Worm (Caenorhabditis elegans) whole organism, young adult: ENCODE results near the gene B0310.6.

Source experiments
- B0336.3 ChIP-seq: fragments of 200-800 bp; sonication (Bioruptor generic); IDR thresholded peaks from 2 replicates; pipeline ENCODE4 v1.3.6; 2022; ENCODE audit warnings: missing genetic modification characterization, missing compliant biosample characterization
- C17E4.6 ChIP-seq: fragments of 200-800 bp; sonication (Bioruptor generic); IDR thresholded peaks from 2 replicates; pipeline ENCODE4 v1.3.6; 2022; ENCODE audit warnings: missing genetic modification reagents, missing genetic modification characterization, missing compliant biosample characterization
- F22D6.2 ChIP-seq: sonication (generic microtip); optimal IDR thresholded peaks from 2 replicates; lab custom pipeline; 2016; ENCODE audit warnings: mild to moderate bottlenecking, missing genetic modification characterization, missing compliant biosample characterization
- F23B12.7 ChIP-seq: sonication (generic microtip); optimal IDR thresholded peaks from 2 replicates; lab custom pipeline; 2017; ENCODE audit warnings: missing genetic modification characterization, mild to moderate bottlenecking, missing compliant biosample characterization, antibody characterized with exemption, moderate library complexity; ENCODE audit not compliant: insufficient read depth
- K11D2.4 ChIP-seq: fragments of 200-800 bp; sonication (Bioruptor generic); IDR thresholded peaks from 2 replicates; pipeline ENCODE4 v1.3.6; 2022; ENCODE audit warnings: missing genetic modification reagents, missing genetic modification characterization, missing compliant biosample characterization
- T26A5.8 ChIP-seq: sonication (generic microtip); optimal IDR thresholded peaks from 2 replicates; lab custom pipeline; 2016; ENCODE audit warnings: missing genetic modification characterization, missing compliant biosample characterization
- Y67H2A.10 ChIP-seq: fragments of 200-800 bp; sonication (Bioruptor generic); conservative IDR thresholded peaks from 2 replicates; pipeline ENCODE4 v1.3.6; 2022; ENCODE audit warnings: missing genetic modification reagents, missing genetic modification characterization, missing compliant biosample characterization
- Y79H2A.3 ChIP-seq: fragments of 200-800 bp; sonication (Bioruptor generic); conservative IDR thresholded peaks from 2 replicates; pipeline ENCODE4 v1.3.6; 2022; ENCODE audit warnings: missing genetic modification reagents, missing genetic modification characterization, missing compliant biosample characterization
- ama-1 ChIP-seq, 3 experiments: fragments of 150-350 bp in 1 of 3; sonication (generic microtip) in 2 of 3; optimal IDR thresholded peaks; 2 replicates each; lab custom pipeline; 2014 to 2018; ENCODE audit warnings: missing biosample characterization in 2 of 3, missing genetic modification characterization in 2 of 3, missing genetic modification reagents in 2 of 3
- attf-5 ChIP-seq: fragments of 200-800 bp; sonication (Bioruptor generic); optimal IDR thresholded peaks from 2 replicates; lab custom pipeline; 2018; ENCODE audit warnings: mild to moderate bottlenecking, missing genetic modification characterization, missing compliant biosample characterization
- bed-2 ChIP-seq: fragments of 200-800 bp; sonication (Bioruptor generic); IDR thresholded peaks from 2 replicates; pipeline ENCODE4 v1.3.6; 2022; ENCODE audit warnings: missing genetic modification reagents, missing genetic modification characterization, missing compliant biosample characterization
- cebp-1 ChIP-seq, 2 experiments: fragments of 200-800 bp in 1 of 2; sonication (Bioruptor generic) in 1 of 2; sonication (generic microtip) in 1 of 2; IDR thresholded peaks in 1 of 2; optimal IDR thresholded peaks in 1 of 2; 2 replicates each; pipeline versions ENCODE4 v1.3.6 to Lab custom; 2017 to 2022; ENCODE audit warnings: missing compliant biosample characterization in 2 of 2, missing genetic modification characterization in 2 of 2, mild to moderate bottlenecking in 1 of 2, missing genetic modification reagents in 1 of 2, moderate library complexity in 1 of 2
- ceh-27 ChIP-seq: fragments of 200-800 bp; sonication (Bioruptor generic); optimal IDR thresholded peaks from 2 replicates; lab custom pipeline; 2018; ENCODE audit warnings: mild to moderate bottlenecking, missing genetic modification characterization, moderate library complexity, missing compliant biosample characterization
- ceh-40 ChIP-seq: fragments of 200-800 bp; sonication (Bioruptor generic); IDR thresholded peaks from 2 replicates; pipeline ENCODE4 v1.3.6; 2022; ENCODE audit warnings: missing genetic modification characterization, missing compliant biosample characterization
- chd-7 ChIP-seq: sonication (generic microtip); optimal IDR thresholded peaks from 2 replicates; lab custom pipeline; 2016; ENCODE audit warnings: mild to moderate bottlenecking, missing genetic modification characterization, moderate library complexity, missing compliant biosample characterization
- dpl-1 ChIP-seq: fragments of 150-350 bp; optimal IDR thresholded peaks from 2 replicates; lab custom pipeline; 2014; ENCODE audit warnings: missing biosample characterization, missing genetic modification reagents, missing genetic modification characterization
- ets-4 ChIP-seq: fragments of 200-800 bp; sonication (Bioruptor generic); optimal IDR thresholded peaks from 2 replicates; lab custom pipeline; 2018; ENCODE audit warnings: mild to moderate bottlenecking, missing genetic modification characterization, missing compliant biosample characterization
- hmg-1.2 ChIP-seq: fragments of 200-800 bp; sonication (Bioruptor generic); IDR thresholded peaks from 2 replicates; pipeline ENCODE4 v1.3.6; 2022; ENCODE audit warnings: missing genetic modification reagents, missing genetic modification characterization, missing compliant biosample characterization
- lag-1 ChIP-seq: fragments of 200-800 bp; sonication (Bioruptor generic); IDR thresholded peaks from 2 replicates; pipeline ENCODE4 v1.3.6; 2022; ENCODE audit warnings: missing genetic modification reagents, missing genetic modification characterization, missing compliant biosample characterization
- lsy-27 ChIP-seq: sonication (generic microtip); optimal IDR thresholded peaks from 2 replicates; lab custom pipeline; 2017; ENCODE audit warnings: missing genetic modification characterization, mild to moderate bottlenecking, missing compliant biosample characterization, antibody characterized with exemption, missing genotype, borderline replicate concordance; ENCODE audit not compliant: insufficient read depth
- madf-8 ChIP-seq: fragments of 200-800 bp; sonication (Bioruptor generic); conservative IDR thresholded peaks from 2 replicates; pipeline ENCODE4 v1.3.6; 2022; ENCODE audit warnings: missing genetic modification reagents, missing genetic modification characterization, missing compliant biosample characterization
- nfya-2 ChIP-seq: fragments of 200-800 bp; sonication (Bioruptor generic); IDR thresholded peaks from 2 replicates; pipeline ENCODE4 v1.3.6; 2022; ENCODE audit warnings: missing genetic modification reagents, missing genetic modification characterization, missing compliant biosample characterization
- nhr-80 ChIP-seq: sonication (generic microtip); optimal IDR thresholded peaks from 2 replicates; lab custom pipeline; 2016; ENCODE audit warnings: missing genetic modification characterization, missing compliant biosample characterization
- pha-4 ChIP-seq: fragments of 150-350 bp; sonication (generic microtip); optimal IDR thresholded peaks from 2 replicates; lab custom pipeline; 2014; ENCODE audit warnings: missing biosample characterization, missing genetic modification reagents, missing genetic modification characterization
- rcor-1 ChIP-seq: fragments of 200-800 bp; sonication (Bioruptor generic); IDR thresholded peaks from 2 replicates; pipeline ENCODE4 v1.3.6; 2022; ENCODE audit warnings: missing genetic modification reagents, missing genetic modification characterization, missing compliant biosample characterization
- rec-8 ChIP-seq, 2 experiments: sonication (generic microtip); optimal IDR thresholded peaks; 2 replicates each; lab custom pipeline; 2016; ENCODE audit warnings: mild to moderate bottlenecking in 2 of 2, missing genetic modification characterization in 2 of 2, missing genetic modification reagents in 2 of 2, missing genotype in 2 of 2, missing biosample characterization in 1 of 2, missing compliant biosample characterization in 1 of 2, moderate library complexity in 1 of 2
- rpc-1 ChIP-seq, 2 experiments: fragments of 150-350 bp in 1 of 2; sonication (generic microtip) in 1 of 2; optimal IDR thresholded peaks; 2 replicates each; lab custom pipeline; 2014 to 2018; ENCODE audit warnings: missing biosample characterization in 1 of 2, missing genetic modification characterization in 1 of 2, missing genetic modification reagents in 1 of 2, missing genotype in 1 of 2
- snpc-3.4 ChIP-seq: sonication (generic microtip); optimal IDR thresholded peaks from 2 replicates; lab custom pipeline; 2017; ENCODE audit warnings: missing genetic modification characterization, mild to moderate bottlenecking, missing compliant biosample characterization, antibody characterized with exemption, moderate library complexity, missing genotype, missing genetic modification reagents
- snpc-4 ChIP-seq, 5 experiments: fragments of 150-350 bp in 1 of 5; sonication (generic microtip) in 4 of 5; optimal IDR thresholded peaks; 2 replicates each; lab custom pipeline; 2014 to 2018; ENCODE audit warnings: missing genetic modification characterization in 5 of 5, missing biosample characterization in 3 of 5, antibody characterized with exemption in 2 of 5, mild to moderate bottlenecking in 2 of 5, missing compliant biosample characterization in 2 of 5, missing genotype in 2 of 5, moderate library complexity in 2 of 5, missing genetic modification reagents in 1 of 5
- zim-3 ChIP-seq: sonication (generic microtip); optimal IDR thresholded peaks from 2 replicates; lab custom pipeline; 2017; ENCODE audit warnings: mild to moderate bottlenecking, missing genetic modification characterization, moderate library complexity, missing compliant biosample characterization
- ztf-25 ChIP-seq: fragments of 200-800 bp; sonication (Bioruptor generic); IDR thresholded peaks from 2 replicates; pipeline ENCODE4 v1.3.6; 2022; ENCODE audit warnings: missing genetic modification reagents, missing genetic modification characterization, missing compliant biosample characterization
- ztf-26 ChIP-seq: sonication (generic microtip); optimal IDR thresholded peaks from 2 replicates; lab custom pipeline; 2017; ENCODE audit warnings: missing genetic modification characterization, missing compliant biosample characterization

The B0310.6 gene

DNA sequence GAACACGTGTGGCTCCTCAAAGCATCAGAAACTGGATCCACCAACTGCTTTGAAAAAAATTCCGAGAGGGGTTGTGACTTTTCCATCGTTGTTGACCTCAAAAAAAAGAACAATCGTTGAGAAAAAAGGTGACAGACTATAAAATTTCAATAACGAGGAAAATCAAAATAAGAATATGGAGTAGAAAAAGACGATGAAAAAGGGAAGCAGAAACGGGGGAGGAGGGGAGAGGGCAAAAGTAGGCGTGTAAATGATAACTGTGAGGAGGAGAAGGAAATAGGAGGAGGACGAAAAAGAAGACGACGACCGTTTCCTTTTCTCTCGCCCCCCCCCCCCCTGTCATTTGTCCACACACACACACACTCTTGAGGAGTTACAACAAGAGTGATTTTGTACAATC, 24.0 kb downstream of the B0310.6 start, which contains the start of gene B0310.2 (continued):
- TF ChIP-seq nfya-2 (GFP tag; lab: Robert Waterston, UW), result no peak
- no peak for TF ChIP-seq F23B12.7 (tag; lab: Kevin White, UChicago)

DNA sequence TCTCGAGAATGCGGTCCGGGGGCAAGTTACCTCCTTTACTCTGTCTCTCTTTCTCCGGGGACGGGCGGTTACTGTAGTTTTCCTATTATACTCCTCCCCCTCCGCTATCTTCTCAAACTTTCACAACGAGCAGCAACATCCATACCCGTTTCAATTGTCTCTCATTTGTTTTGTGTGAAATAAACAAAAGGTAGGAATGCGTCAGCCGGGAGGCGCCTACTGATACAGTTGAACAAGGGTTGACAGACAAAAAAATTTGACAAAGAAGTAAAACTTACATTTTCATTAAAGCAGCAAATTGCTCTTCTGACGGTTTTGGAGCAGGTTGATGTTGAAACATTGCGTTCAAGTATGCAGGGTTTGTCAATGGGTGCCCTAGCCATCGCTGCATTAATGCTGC, 25.8 kb downstream of the B0310.6 start:
- TF ChIP-seq ztf-26 (tag; lab: Kevin White, UChicago) (no peak), F22D6.2 (tag; lab: Kevin White, UChicago) (no peak), lsy-27 (tag; lab: Kevin White, UChicago) (no peak), zim-3 (tag; lab: Kevin White, UChicago) (no peak), lag-1 (GFP tag; lab: Robert Waterston, UW) (no peak), snpc-3.4 (tag; lab: Kevin White, UChicago) (no peak), rec-8 (tag; optimal IDR thresholded peaks at IDR 0.05; lab: Kevin White, UChicago) (no peak), ztf-25 (GFP tag; lab: Robert Waterston, UW) (no peak), C17E4.6 (GFP tag; lab: Robert Waterston, UW) (no peak), bed-2 (GFP tag; lab: Robert Waterston, UW) (no peak), pha-4 (tag; lab: Kevin White, UChicago) (no peak)
- TF ChIP-seq, all 124 proteins: peak for 0

DNA sequence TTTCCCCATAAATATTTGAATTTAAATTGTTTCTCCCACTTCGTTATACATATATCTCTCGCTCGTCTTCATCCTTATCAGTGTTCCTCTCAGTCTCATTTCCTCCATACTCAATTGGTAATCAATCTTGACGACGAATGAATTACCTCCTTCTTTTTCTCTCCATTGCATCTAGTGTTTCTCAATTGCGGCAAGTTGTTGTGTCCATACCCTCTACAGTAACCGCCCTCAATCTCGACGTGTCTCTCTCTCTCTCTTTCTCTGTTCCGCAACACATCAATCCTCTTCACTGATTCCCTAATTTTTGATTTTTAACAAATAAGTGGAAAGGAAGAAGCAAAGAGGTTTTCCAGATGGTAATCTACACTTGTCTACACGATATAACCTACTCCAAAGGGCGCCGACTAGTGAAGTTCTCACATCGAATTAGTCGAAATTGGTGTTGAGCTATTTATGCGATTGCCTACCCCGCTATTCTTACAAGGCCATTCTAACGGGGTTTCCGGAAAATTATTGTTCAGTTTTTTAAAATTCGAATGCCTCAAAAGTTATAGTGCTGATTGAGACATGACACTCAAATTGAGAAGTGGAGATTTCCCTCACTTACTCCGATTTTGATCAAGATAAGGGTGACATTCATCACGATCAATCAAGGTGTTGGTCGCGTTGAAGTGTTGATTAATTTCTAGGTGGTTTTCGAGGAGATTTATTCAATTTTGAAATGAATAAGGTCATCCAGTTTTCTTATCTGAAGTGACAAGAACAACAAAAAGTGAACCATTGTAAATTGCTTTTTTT, 26.6 kb downstream of the B0310.6 start:
- TF ChIP-seq Y79H2A.3 (GFP tag; lab: Robert Waterston, UW) (no peak), cebp-1 (GFP tag; IDR thresholded peaks at IDR 0.05; lab: Robert Waterston, UW) (no peak), cebp-1 (tag; optimal IDR thresholded peaks at IDR 0.05; lab: Kevin White, UChicago) (no peak)

DNA sequence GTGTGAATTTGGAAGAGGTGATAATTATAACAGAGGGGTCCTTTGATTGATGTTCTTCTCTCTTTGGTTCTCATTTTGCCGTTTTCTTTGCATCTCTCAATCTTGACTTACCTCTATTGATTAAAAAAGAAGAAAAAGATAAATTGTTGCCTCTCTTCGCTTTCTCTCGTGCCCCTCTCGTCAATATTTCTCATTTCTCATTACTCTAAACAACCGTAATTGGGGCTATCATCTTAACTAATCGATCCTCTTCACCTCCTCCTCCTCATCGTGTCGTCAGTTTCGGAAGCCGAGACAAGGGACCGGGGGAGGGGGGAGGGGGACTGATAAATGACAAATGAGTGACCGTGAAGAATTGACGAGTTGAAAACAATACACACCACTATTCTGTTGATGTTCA, 32.2 kb downstream of the B0310.6 start:
- TF ChIP-seq ets-4 (no peak), chd-7 (no peak), K11D2.4 (GFP tag; lab: Robert Waterston, UW) (no peak), dpl-1 (no peak), nhr-80 (tag; lab: Kevin White, UChicago) (no peak), madf-8 (GFP tag; lab: Robert Waterston, UW) (no peak), rcor-1 (GFP tag; lab: Robert Waterston, UW) (no peak), ceh-40 (GFP tag; lab: Robert Waterston, UW) (no peak), Y67H2A.10 (no peak), attf-5 (GFP tag; lab: Kevin White, UChicago) (no peak), B0336.3 (GFP tag; lab: Robert Waterston, UW) (no peak), ama-1 (optimal IDR thresholded peaks at IDR 0.05; lab: Kevin White, UChicago) (no peak), ama-1 (GFP tag; optimal IDR thresholded peaks at IDR 0.05; lab: Kevin White, UChicago) (no peak), rpc-1 (optimal IDR thresholded peaks at IDR 0.05; lab: Kevin White, UChicago) (no peak), rpc-1 (tag; optimal IDR thresholded peaks at IDR 0.05; lab: Kevin White, UChicago) (no peak), ceh-27 (no peak)

DNA sequence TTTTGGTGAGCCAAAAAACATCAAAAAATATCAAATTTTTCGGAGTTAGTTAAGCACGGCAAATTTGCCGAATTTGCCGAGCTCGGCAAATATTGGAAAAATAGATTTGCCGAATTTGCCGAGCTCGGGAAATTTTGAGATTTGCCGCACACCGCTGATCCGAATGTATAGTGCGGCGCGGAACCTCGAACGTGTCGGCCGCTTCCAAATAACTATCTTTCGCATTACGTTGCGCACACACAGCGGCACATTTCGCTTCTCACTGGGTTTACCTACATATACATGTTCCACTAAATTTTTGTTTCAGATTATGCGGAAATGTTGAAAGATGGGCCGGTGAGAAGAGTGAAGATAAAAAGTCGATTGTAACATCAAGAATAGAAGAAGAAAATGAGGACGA, 34.0 kb downstream of the B0310.6 start:
- no peak for TF ChIP-seq snpc-4 (GFP tag; optimal IDR thresholded peaks at IDR 0.05; lab: Kevin White, UChicago)
- TF ChIP-seq snpc-4 (tag; optimal IDR thresholded peaks at IDR 0.05; lab: Kevin White, UChicago), result peak in 2 of 4 experiments; percentile 61 to 78
- TF ChIP-seq T26A5.8 (tag; lab: Kevin White, UChicago), result no peak
- TF ChIP-seq ets-4, result no peak
- TF ChIP-seq hmg-1.2 (GFP tag; lab: Robert Waterston, UW), result peak; percentile 22; the same call in 1 of the 2 replicates
